Fruit fly (Drosophila melanogaster): ENCODE measurements around the gene Cap-H2.

The Cap-H2 gene

DNA sequence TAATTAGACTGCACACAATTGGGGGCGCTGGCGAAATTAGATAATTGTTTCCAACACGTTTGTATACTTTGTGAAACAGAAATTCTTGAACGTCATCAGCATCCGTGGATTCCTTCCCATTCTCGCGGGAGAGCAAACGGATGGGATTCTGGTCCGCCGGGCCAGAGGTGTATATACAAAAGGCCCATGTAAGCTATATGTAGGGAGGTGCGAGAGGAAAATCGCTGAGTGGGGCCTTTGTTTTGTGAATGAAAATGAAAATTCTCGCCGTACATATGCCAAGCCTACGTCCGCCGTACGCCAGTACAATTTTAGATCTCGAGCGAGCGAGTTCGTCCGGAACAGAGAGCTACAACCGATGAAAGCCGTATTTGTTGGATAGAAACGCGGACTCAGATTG lies 31.5 kb downstream of the Cap-H2 start, which contains the start of gene CG14687:
Gene CG14687, plus strand, starts transcription at position 301 of the 400 bp plus-strand sequence.
- no peak for TF ChIP-seq CG11617 (GFP tag; optimal IDR thresholded peaks at IDR 0.05)
- no peak for TF ChIP-seq CG14711 (tag; optimal IDR thresholded peaks at IDR 0.05)
- no peak for TF ChIP-seq CG1620 (GFP tag; optimal IDR thresholded peaks at IDR 0.05)
- no peak for TF ChIP-seq CG12768 (GFP tag; optimal IDR thresholded peaks at IDR 0.05)
- TF ChIP-seq CG5204 (GFP tag; optimal IDR thresholded peaks at IDR 0.05), result no peak
- no peak for TF ChIP-seq ovo (GFP tag; optimal IDR thresholded peaks at IDR 0.05)
- no peak for TF ChIP-seq Hr96 (GFP tag; optimal IDR thresholded peaks at IDR 0.05)
- TF ChIP-seq toe (GFP tag; optimal IDR thresholded peaks at IDR 0.05), result no peak
- TF ChIP-seq pad (GFP tag; optimal IDR thresholded peaks at IDR 0.05), result no peak
- TF ChIP-seq CG33017 (tag; optimal IDR thresholded peaks at IDR 0.05), result no peak
- TF ChIP-seq Clk (GFP tag; optimal IDR thresholded peaks at IDR 0.05), result no peak
- TF ChIP-seq bab1 (GFP tag; optimal IDR thresholded peaks at IDR 0.05), result no peak
- TF ChIP-seq CG7101 (tag; optimal IDR thresholded peaks at IDR 0.05), result no peak
- TF ChIP-seq tj (GFP tag; optimal IDR thresholded peaks at IDR 0.05), result no peak
- no peak for TF ChIP-seq Mnt (GFP tag; optimal IDR thresholded peaks at IDR 0.05)
- TF ChIP-seq kay (GFP tag; ENCODE audit: borderline replicate concordance), result no peak
- TF ChIP-seq Crg-1 (GFP tag; optimal IDR thresholded peaks at IDR 0.05), result no peak
- no peak for TF ChIP-seq cnc (optimal IDR thresholded peaks at IDR 0.05)
- no peak for TF ChIP-seq cic (GFP tag; optimal IDR thresholded peaks at IDR 0.05)

DNA sequence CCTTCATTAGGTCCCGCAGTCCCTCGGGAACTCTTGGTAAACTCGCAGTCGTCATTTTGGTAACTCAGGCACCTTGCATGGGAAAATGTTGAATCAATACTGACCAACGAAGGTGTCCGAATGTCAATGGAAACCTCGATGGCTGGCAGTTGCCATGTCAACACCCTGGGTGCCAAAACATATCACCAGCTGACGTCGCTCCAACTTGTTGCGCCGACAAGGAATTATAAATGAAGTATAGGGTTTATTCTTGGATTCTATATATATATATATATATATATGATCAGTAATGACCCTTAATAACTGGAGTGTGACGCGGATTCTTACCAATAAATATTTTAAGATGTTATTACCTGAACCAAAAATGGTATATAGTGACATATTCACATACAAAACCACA lies 42.7 kb downstream of the Cap-H2 start, which contains the start of gene CG14692:
Gene CG14692, minus strand, starts transcription at position 101 of the 400 bp plus-strand sequence.
- TF ChIP-seq kay (GFP tag; ENCODE audit: borderline replicate concordance) (no peak), CG12768 (GFP tag; optimal IDR thresholded peaks at IDR 0.05) (no peak), toe (GFP tag; optimal IDR thresholded peaks at IDR 0.05) (no peak), Hr96 (GFP tag; optimal IDR thresholded peaks at IDR 0.05) (no peak), CG11617 (GFP tag; optimal IDR thresholded peaks at IDR 0.05) (no peak), pad (GFP tag; optimal IDR thresholded peaks at IDR 0.05) (no peak), Clk (GFP tag; optimal IDR thresholded peaks at IDR 0.05) (no peak), ovo (GFP tag; optimal IDR thresholded peaks at IDR 0.05) (no peak), Mnt (GFP tag; optimal IDR thresholded peaks at IDR 0.05) (no peak), cnc (optimal IDR thresholded peaks at IDR 0.05) (no peak), tj (GFP tag; optimal IDR thresholded peaks at IDR 0.05) (no peak), bab1 (GFP tag; optimal IDR thresholded peaks at IDR 0.05) (no peak)

- TF ChIP-seq kay (GFP tag; ENCODE audit: borderline replicate concordance) (peak; percentile 82), CG7101 (tag; optimal IDR thresholded peaks at IDR 0.05) (no peak), CG14711 (tag; optimal IDR thresholded peaks at IDR 0.05) (no peak)
Measured at dm6 chr3R:10815032-10815431, 53.9 kb downstream of the Cap-H2 start, which contains the start of the genes CG14693 and TTLL15. CG14693 (minus strand) TSS chr3R:10815047. TTLL15 (plus strand) TSS chr3R:10815288.
